Worm (Caenorhabditis elegans) whole organism, young adult: ENCODE measurements around the gene str-158.

Source experiments
- B0019.2 ChIP-seq: fragments of 200-800 bp; sonication (Bioruptor generic); conservative IDR thresholded peaks from 2 replicates; pipeline ENCODE4 v1.3.6; 2022; ENCODE audit warnings: missing genetic modification reagents, missing genetic modification characterization, missing compliant biosample characterization
- C17E4.6 ChIP-seq: fragments of 200-800 bp; sonication (Bioruptor generic); IDR thresholded peaks from 2 replicates; pipeline ENCODE4 v1.3.6; 2022; ENCODE audit warnings: missing genetic modification reagents, missing genetic modification characterization, missing compliant biosample characterization
- F33H1.4 ChIP-seq: fragments of 200-800 bp; sonication (Bioruptor generic); IDR thresholded peaks from 2 replicates; pipeline ENCODE4 v1.3.6; 2022; ENCODE audit warnings: missing genetic modification reagents, missing genetic modification characterization, missing compliant biosample characterization
- F55B11.4 ChIP-seq: sonication (generic microtip); optimal IDR thresholded peaks from 2 replicates; lab custom pipeline; 2016; ENCODE audit warnings: missing compliant biosample characterization, missing genetic modification characterization, borderline replicate concordance; ENCODE audit not compliant: insufficient read depth
- K11D2.4 ChIP-seq: fragments of 200-800 bp; sonication (Bioruptor generic); IDR thresholded peaks from 2 replicates; pipeline ENCODE4 v1.3.6; 2022; ENCODE audit warnings: missing genetic modification reagents, missing genetic modification characterization, missing compliant biosample characterization
- T07F8.4 ChIP-seq: sonication (generic microtip); optimal IDR thresholded peaks from 2 replicates; lab custom pipeline; 2016; ENCODE audit warnings: mild to moderate bottlenecking, missing genetic modification characterization, moderate library complexity, missing compliant biosample characterization
- Y56A3A.18 ChIP-seq: fragments of 200-800 bp; sonication (Bioruptor generic); IDR thresholded peaks from 2 replicates; pipeline ENCODE4 v1.3.6; 2022; ENCODE audit warnings: missing genetic modification reagents, missing genetic modification characterization, missing compliant biosample characterization
- ZK185.1 ChIP-seq: sonication (generic microtip); optimal IDR thresholded peaks from 2 replicates; lab custom pipeline; 2016; ENCODE audit warnings: mild to moderate bottlenecking, missing genetic modification characterization, missing compliant biosample characterization; ENCODE audit not compliant: poor library complexity, severe bottlenecking
- aptf-3 ChIP-seq: fragments of 200-800 bp; sonication (Bioruptor generic); IDR thresholded peaks from 2 replicates; pipeline ENCODE4 v1.3.6; 2022; ENCODE audit warnings: missing genetic modification characterization, missing compliant biosample characterization
- atf-7 ChIP-seq: sonication (generic microtip); optimal IDR thresholded peaks from 2 replicates; lab custom pipeline; 2017; ENCODE audit warnings: mild to moderate bottlenecking, missing genetic modification characterization, missing compliant biosample characterization
- cebp-1 ChIP-seq, 2 experiments: fragments of 200-800 bp in 1 of 2; sonication (Bioruptor generic) in 1 of 2; sonication (generic microtip) in 1 of 2; IDR thresholded peaks in 1 of 2; optimal IDR thresholded peaks in 1 of 2; 2 replicates each; pipeline versions ENCODE4 v1.3.6 to Lab custom; 2017 to 2022; ENCODE audit warnings: missing compliant biosample characterization in 2 of 2, missing genetic modification characterization in 2 of 2, mild to moderate bottlenecking in 1 of 2, missing genetic modification reagents in 1 of 2, moderate library complexity in 1 of 2
- ceh-100 ChIP-seq: fragments of 200-800 bp; sonication (Bioruptor generic); IDR thresholded peaks from 2 replicates; pipeline ENCODE4 v1.3.6; 2022; ENCODE audit warnings: missing genetic modification reagents, missing genetic modification characterization, missing compliant biosample characterization
- ceh-27 ChIP-seq: fragments of 200-800 bp; sonication (Bioruptor generic); optimal IDR thresholded peaks from 2 replicates; lab custom pipeline; 2018; ENCODE audit warnings: mild to moderate bottlenecking, missing genetic modification characterization, moderate library complexity, missing compliant biosample characterization
- ceh-79 ChIP-seq: sonication (generic microtip); optimal IDR thresholded peaks from 2 replicates; lab custom pipeline; 2017; ENCODE audit warnings: mild to moderate bottlenecking, missing genetic modification characterization, missing compliant biosample characterization
- egl-18 ChIP-seq: fragments of 200-800 bp; sonication (Bioruptor generic); IDR thresholded peaks from 2 replicates; pipeline ENCODE4 v1.3.6; 2022; ENCODE audit warnings: missing genetic modification reagents, missing genetic modification characterization, missing compliant biosample characterization
- egl-44 ChIP-seq: fragments of 200-800 bp; sonication (Bioruptor generic); IDR thresholded peaks from 2 replicates; pipeline ENCODE4 v1.3.6; 2022; ENCODE audit warnings: missing genetic modification reagents, missing genetic modification characterization, missing compliant biosample characterization
- ets-4 ChIP-seq: fragments of 200-800 bp; sonication (Bioruptor generic); optimal IDR thresholded peaks from 2 replicates; lab custom pipeline; 2018; ENCODE audit warnings: mild to moderate bottlenecking, missing genetic modification characterization, missing compliant biosample characterization
- him-1 ChIP-seq: sonication (generic microtip); optimal IDR thresholded peaks from 2 replicates; lab custom pipeline; 2016; ENCODE audit warnings: missing genotype, missing genetic modification reagents, missing genetic modification characterization, missing compliant biosample characterization
- hlh-12 ChIP-seq: sonication (generic microtip); optimal IDR thresholded peaks from 2 replicates; lab custom pipeline; 2016; ENCODE audit warnings: missing genetic modification characterization, missing compliant biosample characterization
- hmg-20 ChIP-seq: fragments of 200-800 bp; sonication (Bioruptor generic); IDR thresholded peaks from 2 replicates; pipeline ENCODE4 v1.3.6; 2022; ENCODE audit warnings: missing genetic modification reagents, missing genetic modification characterization, missing compliant biosample characterization
- lag-1 ChIP-seq: fragments of 200-800 bp; sonication (Bioruptor generic); IDR thresholded peaks from 2 replicates; pipeline ENCODE4 v1.3.6; 2022; ENCODE audit warnings: missing genetic modification reagents, missing genetic modification characterization, missing compliant biosample characterization
- let-607 ChIP-seq, 2 experiments: fragments of 200-800 bp in 1 of 2; sonication (Bioruptor generic) in 1 of 2; sonication (generic microtip) in 1 of 2; optimal IDR thresholded peaks; 2 replicates each; lab custom pipeline; 2016 to 2018; ENCODE audit warnings: mild to moderate bottlenecking in 2 of 2, missing compliant biosample characterization in 2 of 2, missing genetic modification characterization in 2 of 2, moderate library complexity in 2 of 2, missing genotype in 1 of 2
- lin-26 ChIP-seq: fragments of 200-800 bp; sonication (Bioruptor generic); IDR thresholded peaks from 2 replicates; pipeline ENCODE4 v1.3.6; 2022; ENCODE audit warnings: missing genetic modification reagents, missing genetic modification characterization, missing compliant biosample characterization
- lin-35 ChIP-seq, 3 experiments: fragments of 150-350 bp in 2 of 3; sonication (generic microtip) in 1 of 3; optimal IDR thresholded peaks; 2 replicates each; lab custom pipeline; 2014 to 2018; ENCODE audit warnings: missing biosample characterization in 3 of 3, missing genetic modification characterization in 3 of 3, missing genetic modification reagents in 3 of 3
- lin-40 ChIP-seq: sonication (generic microtip); optimal IDR thresholded peaks from 2 replicates; lab custom pipeline; 2016; ENCODE audit warnings: missing genetic modification characterization, mild to moderate bottlenecking, missing compliant biosample characterization, missing genotype, missing genetic modification reagents
- lin-54 ChIP-seq: fragments of 200-800 bp; sonication (Bioruptor generic); optimal IDR thresholded peaks from 2 replicates; lab custom pipeline; 2018; ENCODE audit warnings: mild to moderate bottlenecking, missing genetic modification characterization, missing compliant biosample characterization
- lsl-1 ChIP-seq: fragments of 200-800 bp; sonication (Bioruptor generic); optimal IDR thresholded peaks from 2 replicates; lab custom pipeline; 2018; ENCODE audit warnings: mild to moderate bottlenecking, missing genetic modification characterization, moderate library complexity, missing compliant biosample characterization
- madf-10 ChIP-seq: sonication (generic microtip); optimal IDR thresholded peaks from 2 replicates; lab custom pipeline; 2016; ENCODE audit warnings: mild to moderate bottlenecking, missing genetic modification characterization, missing compliant biosample characterization
- mxl-1 ChIP-seq: sonication (generic microtip); optimal IDR thresholded peaks from 2 replicates; lab custom pipeline; 2016; ENCODE audit warnings: missing genetic modification characterization, missing compliant biosample characterization
- nfya-1 ChIP-seq: sonication (generic microtip); optimal IDR thresholded peaks from 2 replicates; lab custom pipeline; 2017; ENCODE audit warnings: antibody characterized with exemption, missing compliant biosample characterization, missing genetic modification characterization, borderline replicate concordance; ENCODE audit not compliant: insufficient read depth
- nhr-27 ChIP-seq: fragments of 200-800 bp; sonication (Bioruptor generic); optimal IDR thresholded peaks from 2 replicates; lab custom pipeline; 2018; ENCODE audit warnings: mild to moderate bottlenecking, missing genetic modification characterization, moderate library complexity, missing compliant biosample characterization
- rcor-1 ChIP-seq: fragments of 200-800 bp; sonication (Bioruptor generic); IDR thresholded peaks from 2 replicates; pipeline ENCODE4 v1.3.6; 2022; ENCODE audit warnings: missing genetic modification reagents, missing genetic modification characterization, missing compliant biosample characterization
- sdz-38 ChIP-seq: sonication (generic microtip); optimal IDR thresholded peaks from 2 replicates; lab custom pipeline; 2016; ENCODE audit warnings: missing genotype, missing genetic modification characterization, missing compliant biosample characterization
- sea-2 ChIP-seq: fragments of 200-800 bp; sonication (Bioruptor generic); IDR thresholded peaks from 2 replicates; pipeline ENCODE4 v1.3.6; 2022; ENCODE audit warnings: missing genetic modification characterization, missing compliant biosample characterization
- snpc-1.3 ChIP-seq: sonication (generic microtip); optimal IDR thresholded peaks from 2 replicates; lab custom pipeline; 2017; ENCODE audit warnings: missing genetic modification characterization, mild to moderate bottlenecking, missing compliant biosample characterization, antibody characterized with exemption, moderate library complexity, missing genotype, missing genetic modification reagents; ENCODE audit not compliant: insufficient read depth
- snpc-3.4 ChIP-seq: sonication (generic microtip); optimal IDR thresholded peaks from 2 replicates; lab custom pipeline; 2017; ENCODE audit warnings: missing genetic modification characterization, mild to moderate bottlenecking, missing compliant biosample characterization, antibody characterized with exemption, moderate library complexity, missing genotype, missing genetic modification reagents
- snpc-4 ChIP-seq, 5 experiments: fragments of 150-350 bp in 1 of 5; sonication (generic microtip) in 4 of 5; optimal IDR thresholded peaks; 2 replicates each; lab custom pipeline; 2014 to 2018; ENCODE audit warnings: missing genetic modification characterization in 5 of 5, missing biosample characterization in 3 of 5, antibody characterized with exemption in 2 of 5, mild to moderate bottlenecking in 2 of 5, missing compliant biosample characterization in 2 of 5, missing genotype in 2 of 5, moderate library complexity in 2 of 5, missing genetic modification reagents in 1 of 5
- tbx-9 ChIP-seq: sonication (generic microtip); optimal IDR thresholded peaks from 2 replicates; lab custom pipeline; 2016; ENCODE audit warnings: borderline replicate concordance, missing genetic modification characterization, inconsistent platforms, missing compliant biosample characterization
- tlf-1 ChIP-seq: fragments of 200-800 bp; sonication (Bioruptor generic); optimal IDR thresholded peaks from 2 replicates; lab custom pipeline; 2018; ENCODE audit warnings: mild to moderate bottlenecking, missing genetic modification characterization, missing compliant biosample characterization
- zim-3 ChIP-seq: sonication (generic microtip); optimal IDR thresholded peaks from 2 replicates; lab custom pipeline; 2017; ENCODE audit warnings: mild to moderate bottlenecking, missing genetic modification characterization, moderate library complexity, missing compliant biosample characterization
- ztf-18 ChIP-seq: sonication (generic microtip); optimal IDR thresholded peaks from 2 replicates; lab custom pipeline; 2016; ENCODE audit warnings: missing genotype, mild to moderate bottlenecking, missing genetic modification characterization, missing compliant biosample characterization
- ztf-26 ChIP-seq: sonication (generic microtip); optimal IDR thresholded peaks from 2 replicates; lab custom pipeline; 2017; ENCODE audit warnings: missing genetic modification characterization, missing compliant biosample characterization
- ztf-6 ChIP-seq: fragments of 200-800 bp; sonication (Bioruptor generic); IDR thresholded peaks from 2 replicates; pipeline ENCODE4 v1.3.6; 2022; ENCODE audit warnings: missing genetic modification reagents, missing genetic modification characterization, missing compliant biosample characterization

str-158 gene

DNA sequence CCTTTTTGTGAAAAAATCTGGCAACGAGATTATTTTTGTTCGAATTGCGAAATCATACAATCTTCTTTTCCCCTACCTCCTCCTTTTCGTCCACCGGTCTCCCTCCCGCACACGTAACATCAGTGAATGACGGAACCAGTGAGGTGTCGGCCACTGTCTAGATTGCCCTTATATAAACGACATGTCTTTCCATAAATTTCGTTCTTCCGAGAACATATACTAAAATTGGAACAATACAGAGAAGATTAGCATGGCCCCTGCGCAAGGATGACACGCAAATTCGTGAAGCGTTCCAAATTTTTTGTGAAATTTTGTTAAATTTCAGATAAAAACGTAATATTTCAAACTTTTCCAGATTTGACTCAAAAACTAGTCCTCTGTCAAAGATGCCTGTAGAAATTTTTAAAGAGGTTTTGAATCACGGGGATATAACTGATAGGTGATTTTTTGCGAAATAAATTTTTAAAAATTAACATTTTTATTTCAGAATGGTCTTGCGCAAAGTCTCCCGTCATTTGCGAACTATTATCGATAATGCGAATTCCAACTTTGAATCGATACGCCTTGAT is 13.0 kb downstream of the str-158 start (continued):
- TF ChIP-seq ztf-6 (GFP tag; lab: Robert Waterston, UW) (no peak), lin-40 (tag; lab: Kevin White, UChicago) (no peak), ceh-100 (GFP tag; lab: Robert Waterston, UW) (peak; percentile 46; the same call in 1 of the 2 replicates), Y56A3A.18 (peak; percentile 93), T07F8.4 (tag; lab: Kevin White, UChicago) (peak; percentile 45), snpc-4 (GFP tag; optimal IDR thresholded peaks at IDR 0.05; lab: Kevin White, UChicago) (peak; percentile 91), snpc-4 (tag; optimal IDR thresholded peaks at IDR 0.05; lab: Kevin White, UChicago) (peak; percentile 95 to 99 (median 98)), F33H1.4 (GFP tag; lab: Robert Waterston, UW) (peak; percentile 46), tbx-9 (no peak), ztf-18 (tag; lab: Kevin White, UChicago) (peak; percentile 69), madf-10 (tag; lab: Kevin White, UChicago) (peak; percentile 18), snpc-1.3 (tag; lab: Kevin White, UChicago) (peak; percentile 59), lsl-1 (peak; percentile 34), zim-3 (tag; lab: Kevin White, UChicago) (no peak), ceh-79 (tag; lab: Kevin White, UChicago) (no peak), aptf-3 (0 out of 2 replicates have a peak, but pooled peaks have one; percentile 57), K11D2.4 (no peak), ZK185.1 (tag; lab: Kevin White, UChicago) (peak; percentile 19), ceh-27 (GFP tag; lab: Kevin White, UChicago) (no peak), egl-18 (GFP tag; lab: Robert Waterston, UW) (no peak), B0019.2 (no peak), cebp-1 (GFP tag; IDR thresholded peaks at IDR 0.05; lab: Robert Waterston, UW) (peak; percentile 44; the same call in 1 of the 2 replicates), cebp-1 (tag; optimal IDR thresholded peaks at IDR 0.05; lab: Kevin White, UChicago) (no peak), him-1 (tag; lab: Kevin White, UChicago) (peak; percentile 37), F55B11.4 (tag; lab: Kevin White, UChicago) (no peak), ztf-26 (tag; lab: Kevin White, UChicago) (peak; percentile 22)

DNA sequence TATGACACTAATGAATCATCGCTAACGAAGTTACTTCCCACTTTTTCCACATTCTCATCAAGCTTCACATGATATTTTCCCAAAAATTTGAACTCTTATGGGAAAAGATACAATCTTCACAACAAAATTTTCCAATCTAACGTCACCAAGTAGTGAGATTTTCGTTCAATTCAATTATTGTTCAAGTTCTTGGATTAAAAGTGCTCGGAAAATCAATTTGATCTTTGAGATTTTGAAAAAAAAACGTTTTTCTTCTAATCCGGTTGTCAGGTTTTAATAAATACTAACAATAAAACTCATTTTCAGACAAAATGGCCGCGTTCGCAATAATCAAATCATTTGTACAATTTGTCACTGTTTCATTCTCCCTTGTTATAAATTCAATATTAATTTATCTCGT is 16.2 kb downstream of the str-158 start, which contains the start of gene str-153:
str-153 (plus strand) TSS at position 301 of the 400 bp plus-strand sequence.
- TF ChIP-seq lin-26 (GFP tag; lab: Robert Waterston, UW) = no peak
- no peak for TF ChIP-seq let-607 (tag; optimal IDR thresholded peaks at IDR 0.05; lab: Kevin White, UChicago)
- no peak for TF ChIP-seq ets-4
- no peak for TF ChIP-seq C17E4.6 (GFP tag; lab: Robert Waterston, UW)
- no peak for TF ChIP-seq nhr-27 (tag; lab: Kevin White, UChicago)
- TF ChIP-seq aptf-3 = no peak
- no peak for TF ChIP-seq sea-2
- no peak for TF ChIP-seq tlf-1
- TF ChIP-seq rcor-1 = no peak

DNA sequence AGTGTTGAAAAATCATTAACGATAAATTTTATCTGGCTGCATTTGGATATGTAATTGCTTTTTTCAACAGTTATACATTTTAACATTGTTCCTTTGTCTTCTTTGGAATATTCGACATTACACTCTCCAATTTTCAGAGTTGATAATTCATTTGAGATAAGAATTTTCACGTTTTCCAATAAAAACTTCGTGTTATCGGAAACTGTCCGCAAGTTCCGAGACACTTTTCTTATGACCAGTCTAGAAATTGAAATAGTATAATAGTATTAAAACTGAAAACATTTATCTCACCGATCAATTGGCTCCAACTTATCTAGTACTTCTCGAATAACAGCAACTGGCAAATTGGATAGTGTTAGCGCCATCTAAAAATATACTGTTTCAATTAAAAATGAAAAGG is 19.8 kb downstream of the str-158 start, which contains the start of gene fbxa-86:
fbxa-86 (minus strand) TSS at position 367 of the 400 bp plus-strand sequence.
- TF ChIP-seq lag-1 (GFP tag; lab: Robert Waterston, UW) (no peak), snpc-3.4 (tag; lab: Kevin White, UChicago) (no peak), F33H1.4 (GFP tag; lab: Robert Waterston, UW) (no peak), nfya-1 (no peak), lin-35 (GFP tag; optimal IDR thresholded peaks at IDR 0.05; lab: Kevin White, UChicago) (no peak), hmg-20 (GFP tag; lab: Robert Waterston, UW) (no peak), hlh-12 (tag; lab: Kevin White, UChicago) (no peak), egl-44 (GFP tag; lab: Robert Waterston, UW) (no peak), atf-7 (tag; lab: Kevin White, UChicago) (no peak), lin-54 (no peak), F55B11.4 (tag; lab: Kevin White, UChicago) (no peak), mxl-1 (no peak), sdz-38 (tag; lab: Kevin White, UChicago) (no peak)
